Fruit fly (Drosophila melanogaster) whole organism, embryonic: Measurements from ENCODE around the gene Plzf.

Experiments
- Adf1 ChIP-seq: fragments of 200-800 bp; sonication (Bioruptor generic); IDR thresholded peaks from 2 replicates; pipeline ENCODE4 v1.3.6; 2022; ENCODE audit warnings: missing biosample characterization, missing genetic modification characterization
- B-H2 ChIP-seq: fragments of 200-800 bp; sonication (Bioruptor generic); optimal IDR thresholded peaks from 2 replicates; lab custom pipeline; 2018; ENCODE audit warnings: missing biosample characterization, mild to moderate bottlenecking, missing genetic modification characterization
- Bdp1 ChIP-seq: fragments of 200-800 bp; sonication (Bioruptor generic); optimal IDR thresholded peaks from 3 replicates; lab custom pipeline; 2016; ENCODE audit warnings: missing biosample characterization, missing genetic modification characterization
- C15 ChIP-seq: fragments of 200-800 bp; sonication (Bioruptor generic); IDR thresholded peaks from 3 replicates; pipeline ENCODE4 v1.3.6; 2022; ENCODE audit warnings: missing biosample characterization, missing genetic modification characterization
- CG11504 ChIP-seq: fragments of 200-800 bp; sonication (Bioruptor generic); optimal IDR thresholded peaks from 3 replicates; lab custom pipeline; 2019; ENCODE audit warnings: missing biosample characterization, mild to moderate bottlenecking, missing genetic modification characterization, moderate library complexity
- CG13775 ChIP-seq: fragments of 200-800 bp; sonication (Bioruptor generic); optimal IDR thresholded peaks from 3 replicates; lab custom pipeline; 2017; ENCODE audit warnings: missing biosample characterization, mild to moderate bottlenecking, missing genetic modification characterization
- CG13894 ChIP-seq: fragments of 200-800 bp; sonication (Bioruptor generic); optimal IDR thresholded peaks from 3 replicates; lab custom pipeline; 2018; ENCODE audit warnings: missing biosample characterization, mild to moderate bottlenecking, missing genetic modification characterization, moderate library complexity
- CG15601 ChIP-seq: fragments of 200-800 bp; sonication (Bioruptor generic); optimal IDR thresholded peaks from 3 replicates; lab custom pipeline; 2019; ENCODE audit warnings: missing biosample characterization, mild to moderate bottlenecking, missing genetic modification characterization, moderate library complexity
- CG15696 ChIP-seq: fragments of 200-800 bp; sonication (Bioruptor generic); optimal IDR thresholded peaks from 2 replicates; lab custom pipeline; 2019; ENCODE audit warnings: missing biosample characterization, mild to moderate bottlenecking, missing genetic modification characterization, moderate library complexity
- CG18476 ChIP-seq: fragments of 200-800 bp; sonication (Bioruptor generic); optimal IDR thresholded peaks from 2 replicates; lab custom pipeline; 2016; ENCODE audit warnings: missing biosample characterization, mild to moderate bottlenecking, missing genetic modification characterization
- CG32772 ChIP-seq: fragments of 200-800 bp; sonication (Bioruptor generic); IDR thresholded peaks from 2 replicates; pipeline ENCODE4 v1.3.6; 2022; ENCODE audit warnings: missing biosample characterization, missing genetic modification characterization
- CG33557 ChIP-seq: fragments of 200-800 bp; sonication (Bioruptor generic); optimal IDR thresholded peaks from 2 replicates; lab custom pipeline; 2019; ENCODE audit warnings: missing biosample characterization, mild to moderate bottlenecking, missing genetic modification characterization, moderate library complexity
- CG4854 ChIP-seq: fragments of 200-800 bp; sonication (Bioruptor generic); optimal IDR thresholded peaks from 2 replicates; lab custom pipeline; 2016; ENCODE audit warnings: missing biosample characterization, missing genetic modification characterization, inconsistent platforms
- CG5180 ChIP-seq: fragments of 200-800 bp; sonication (Bioruptor generic); optimal IDR thresholded peaks from 3 replicates; lab custom pipeline; 2017; ENCODE audit warnings: missing biosample characterization, missing genetic modification characterization, mild to moderate bottlenecking, moderate library complexity, missing genetic modification reagents
- CG7357 ChIP-seq: fragments of 200-800 bp; sonication (Bioruptor generic); IDR thresholded peaks from 3 replicates; pipeline ENCODE4 v1.3.6; 2022; ENCODE audit warnings: missing biosample characterization, missing genetic modification characterization
- CG7786 ChIP-seq: fragments of 200-800 bp; sonication (Bioruptor generic); optimal IDR thresholded peaks from 2 replicates; lab custom pipeline; 2016; ENCODE audit warnings: missing biosample characterization, missing genetic modification characterization
- Dek ChIP-seq: fragments of 200-800 bp; sonication (Bioruptor generic); optimal IDR thresholded peaks from 3 replicates; lab custom pipeline; 2019; ENCODE audit warnings: missing biosample characterization, mild to moderate bottlenecking, missing genetic modification characterization, moderate library complexity
- Dref ChIP-seq: fragments of 200-800 bp; sonication (Bioruptor generic); IDR thresholded peaks from 2 replicates; pipeline ENCODE4 v1.3.6; 2022; ENCODE audit warnings: missing biosample characterization, missing genetic modification characterization
- ERR ChIP-seq: fragments of 200-800 bp; sonication (Bioruptor generic); optimal IDR thresholded peaks from 2 replicates; lab custom pipeline; 2016; ENCODE audit warnings: missing biosample characterization, missing genetic modification characterization
- Eip74EF ChIP-seq, 2 experiments: fragments of 200-800 bp in 1 of 2; fragments of >200 bp in 1 of 2; sonication (Bioruptor generic) in 1 of 2; optimal IDR thresholded peaks; 2 replicates each; lab custom pipeline; 2017 to 2019; ENCODE audit warnings: missing biosample characterization in 2 of 2, missing genetic modification characterization in 2 of 2, mild to moderate bottlenecking in 1 of 2, moderate library complexity in 1 of 2
- Ets97D ChIP-seq: fragments of 200-800 bp; sonication (Bioruptor generic); optimal IDR thresholded peaks from 3 replicates; lab custom pipeline; 2016; ENCODE audit warnings: missing biosample characterization, missing genetic modification characterization
- Fer1 ChIP-seq: fragments of 200-800 bp; sonication (Bioruptor generic); optimal IDR thresholded peaks from 2 replicates; lab custom pipeline; 2017; ENCODE audit warnings: missing biosample characterization, mild to moderate bottlenecking, missing genetic modification characterization
- MTF-1 ChIP-seq: fragments of 200-800 bp; sonication (Bioruptor generic); optimal IDR thresholded peaks from 2 replicates; lab custom pipeline; 2018; ENCODE audit warnings: missing biosample characterization, mild to moderate bottlenecking, missing genetic modification characterization, borderline replicate concordance
- Meics ChIP-seq: fragments of 200-800 bp; sonication (Bioruptor generic); optimal IDR thresholded peaks from 2 replicates; lab custom pipeline; 2017; ENCODE audit warnings: missing biosample characterization, mild to moderate bottlenecking, missing genetic modification characterization
- Side ChIP-seq: fragments of 200-800 bp; sonication (Bioruptor generic); optimal IDR thresholded peaks from 2 replicates; lab custom pipeline; 2016; ENCODE audit warnings: missing biosample characterization, missing genetic modification characterization
- Sox102F ChIP-seq: fragments of 200-800 bp; sonication (Bioruptor generic); optimal IDR thresholded peaks from 2 replicates; lab custom pipeline; 2018; ENCODE audit warnings: missing biosample characterization, mild to moderate bottlenecking, missing genetic modification characterization, moderate library complexity
- Spps ChIP-seq: fragments of 200-800 bp; sonication (Bioruptor generic); optimal IDR thresholded peaks from 2 replicates; lab custom pipeline; 2018; ENCODE audit warnings: missing biosample characterization, mild to moderate bottlenecking, missing genetic modification characterization
- Xrp1 ChIP-seq: fragments of 200-800 bp; sonication (Bioruptor generic); IDR thresholded peaks from 2 replicates; pipeline ENCODE4 v1.3.6; 2022; ENCODE audit warnings: missing biosample characterization, missing genetic modification characterization
- aop ChIP-seq: fragments of 200-800 bp; sonication (Bioruptor generic); IDR thresholded peaks from 2 replicates; pipeline ENCODE4 v1.3.6; 2022; ENCODE audit warnings: missing biosample characterization, missing genetic modification characterization
- caup ChIP-seq: fragments of 200-800 bp; sonication (Bioruptor generic); optimal IDR thresholded peaks from 3 replicates; lab custom pipeline; 2017; ENCODE audit warnings: missing biosample characterization, mild to moderate bottlenecking, missing genetic modification characterization, moderate library complexity; ENCODE audit not compliant: severe bottlenecking
- chif ChIP-seq, 2 experiments: fragments of 200-800 bp; sonication (Bioruptor generic); optimal IDR thresholded peaks; 3 replicates each; lab custom pipeline; 2016; ENCODE audit warnings: missing biosample characterization in 2 of 2, missing genetic modification characterization in 2 of 2
- ewg ChIP-seq: fragments of 200-800 bp; sonication (Bioruptor generic); optimal IDR thresholded peaks from 3 replicates; lab custom pipeline; 2017; ENCODE audit warnings: mild to moderate bottlenecking, missing biosample characterization, missing genetic modification reagents, missing genetic modification characterization
- ftz-f1 ChIP-seq: fragments of 200-800 bp; sonication (Bioruptor generic); optimal IDR thresholded peaks from 2 replicates; lab custom pipeline; 2016; ENCODE audit warnings: missing biosample characterization, missing genetic modification characterization
- gsb ChIP-seq: fragments of 200-800 bp; sonication (Bioruptor generic); IDR thresholded peaks from 2 replicates; pipeline ENCODE4 v1.3.6; 2022; ENCODE audit warnings: missing biosample characterization, missing genetic modification characterization
- her ChIP-seq: fragments of 200-800 bp; sonication (Bioruptor generic); optimal IDR thresholded peaks from 2 replicates; lab custom pipeline; 2016; ENCODE audit warnings: missing biosample characterization, missing genetic modification characterization
- jing ChIP-seq: fragments of 200-800 bp; sonication (Bioruptor generic); optimal IDR thresholded peaks from 2 replicates; lab custom pipeline; 2018; ENCODE audit warnings: missing biosample characterization, mild to moderate bottlenecking, missing genetic modification characterization
- klu ChIP-seq: fragments of 200-800 bp; sonication (Bioruptor generic); IDR thresholded peaks from 2 replicates; pipeline ENCODE4 v1.3.6; 2022; ENCODE audit warnings: missing biosample characterization, missing genetic modification characterization
- knrl ChIP-seq: fragments of 200-800 bp; sonication (Bioruptor generic); IDR thresholded peaks from 3 replicates; pipeline ENCODE4 v1.3.6; 2022; ENCODE audit warnings: missing biosample characterization, missing genetic modification characterization; ENCODE audit not compliant: partially characterized antibody
- nmo ChIP-seq: fragments of 200-800 bp; sonication (Bioruptor generic); optimal IDR thresholded peaks from 2 replicates; lab custom pipeline; 2018; ENCODE audit warnings: missing biosample characterization, mild to moderate bottlenecking, missing genetic modification characterization, moderate library complexity
- odd ChIP-seq: fragments of 200-800 bp; sonication (Bioruptor generic); optimal IDR thresholded peaks from 2 replicates; lab custom pipeline; 2017; ENCODE audit warnings: missing biosample characterization, mild to moderate bottlenecking, missing genetic modification characterization
- onecut ChIP-seq: fragments of 200-800 bp; sonication (Bioruptor generic); IDR thresholded peaks from 2 replicates; pipeline ENCODE4 v1.3.6; 2022; ENCODE audit warnings: missing biosample characterization, missing genetic modification characterization
- otp ChIP-seq: fragments of 200-800 bp; sonication (Bioruptor generic); IDR thresholded peaks from 3 replicates; pipeline ENCODE4, ENCODE4 v1.3.6; 2022; ENCODE audit warnings: missing biosample characterization, missing genetic modification characterization
- pum ChIP-seq: fragments of 200-800 bp; sonication (Bioruptor generic); optimal IDR thresholded peaks from 2 replicates; lab custom pipeline; 2016; ENCODE audit warnings: missing biosample characterization, missing genetic modification characterization
- scrt ChIP-seq: fragments of 200-800 bp; sonication (Bioruptor generic); optimal IDR thresholded peaks from 2 replicates; lab custom pipeline; 2018; ENCODE audit warnings: missing biosample characterization, mild to moderate bottlenecking, missing genetic modification characterization, moderate library complexity
- tup ChIP-seq: fragments of 200-800 bp; sonication (Bioruptor generic); optimal IDR thresholded peaks from 2 replicates; lab custom pipeline; 2016; ENCODE audit warnings: missing biosample characterization, mild to moderate bottlenecking, missing genetic modification characterization, moderate library complexity
- usp ChIP-seq: fragments of >200 bp; optimal IDR thresholded peaks from 2 replicates; lab custom pipeline; 2017; ENCODE audit warnings: missing biosample characterization, missing genetic modification characterization
- yki ChIP-seq: fragments of >200 bp; optimal IDR thresholded peaks from 3 replicates; lab custom pipeline; 2018
- z ChIP-seq: fragments of 200-800 bp; sonication (Bioruptor generic); IDR thresholded peaks from 3 replicates; pipeline ENCODE4 v1.3.6; 2022; ENCODE audit warnings: missing biosample characterization, missing genetic modification characterization
- zen ChIP-seq: fragments of 200-800 bp; sonication (Bioruptor generic); optimal IDR thresholded peaks from 3 replicates; lab custom pipeline; 2018; ENCODE audit warnings: missing biosample characterization, mild to moderate bottlenecking, missing genetic modification characterization, moderate library complexity

The Plzf gene

dm6 chr2L:12002922-12003791 lies 45.6 kb downstream of the Plzf start:
- TF ChIP-seq CG11504 (tag; lab: Kevin White, UChicago) (peak; percentile 33), CG7357 (GFP tag; lab: Robert Waterston, UW) (no peak), Dek (peak; percentile 43), B-H2 (GFP tag; lab: Kevin White, UChicago) (peak; percentile 6), CG5180 (GFP tag; lab: Kevin White, UChicago) (peak; percentile 91), ERR (peak; percentile 37), Bdp1 (no peak), z (no peak), Spps (tag; lab: Kevin White, UChicago) (no peak), CG18476 (GFP tag; lab: Kevin White, UChicago) (no peak), caup (GFP tag; lab: Kevin White, UChicago) (no peak), CG15696 (tag; lab: Kevin White, UChicago) (peak; percentile 30), Side (no peak), chif (GFP tag; optimal IDR thresholded peaks at IDR 0.05; lab: Kevin White, UChicago) (peak in 1 of 2 experiments; percentile 23), CG15601 (no peak), CG13775 (GFP tag; lab: Kevin White, UChicago) (peak; percentile 21), pum (no peak), knrl (no peak), CG33557 (GFP tag; lab: Kevin White, UChicago) (peak; percentile 0), Eip74EF (GFP tag; optimal IDR thresholded peaks at IDR 0.05; lab: Kevin White, UChicago) (peak in 1 of 2 experiments; percentile 78), onecut (GFP tag; lab: Robert Waterston, UW) (peak; percentile 15; the same call in 1 of the 2 replicates), her (GFP tag; lab: Kevin White, UChicago) (peak; percentile 56), jing (no peak), usp (GFP tag; lab: Kevin White, UChicago) (no peak), MTF-1 (GFP tag; lab: Kevin White, UChicago) (peak; percentile 44), Adf1 (no peak), C15 (GFP tag; lab: Robert Waterston, UW) (no peak), CG7786 (GFP tag; lab: Kevin White, UChicago) (peak; percentile 15), CG32772 (GFP tag; lab: Robert Waterston, UW) (no peak), ftz-f1 (GFP tag; lab: Kevin White, UChicago) (peak; percentile 97), zen (tag; lab: Kevin White, UChicago) (no peak), nmo (GFP tag; lab: Kevin White, UChicago) (peak; percentile 36), Sox102F (GFP tag; lab: Kevin White, UChicago) (peak; percentile 14), Meics (GFP tag; lab: Kevin White, UChicago) (peak; percentile 31), CG4854 (no peak), tup (GFP tag; lab: Kevin White, UChicago) (no peak), scrt (GFP tag; lab: Kevin White, UChicago) (no peak), Dref (GFP tag; lab: Robert Waterston, UW) (no peak), yki (lab: Kevin White, UChicago) (no peak), otp (GFP tag; lab: Robert Waterston, UW) (no peak), CG13894 (peak; percentile 60), ewg (GFP tag; lab: Kevin White, UChicago) (no peak), odd (peak; percentile 52), aop (GFP tag; lab: Robert Waterston, UW) (no peak), Xrp1 (GFP tag; lab: Robert Waterston, UW) (no peak), Ets97D (GFP tag; lab: Kevin White, UChicago) (no peak), Fer1 (GFP tag; lab: Kevin White, UChicago) (peak; percentile 92), klu (GFP tag; lab: Robert Waterston, UW) (no peak), gsb (no peak)
